Worm (Caenorhabditis elegans) whole organism, L3 larva: ENCODE data around the gene dct-12.

Experiments
- R02D3.7 ChIP-seq: fragments of 150-350 bp; optimal IDR thresholded peaks from 2 replicates; lab custom pipeline; 2014; ENCODE audit warnings: missing biosample characterization, missing genetic modification characterization
- ZK546.5 ChIP-seq: sonication (generic microtip); optimal IDR thresholded peaks from 2 replicates; lab custom pipeline; 2017; ENCODE audit warnings: missing biosample characterization, missing genetic modification characterization
- aly-2 ChIP-seq: fragments of 150-350 bp; optimal IDR thresholded peaks from 2 replicates; lab custom pipeline; 2014; ENCODE audit warnings: missing biosample characterization, missing genetic modification characterization
- ama-1 ChIP-seq: fragments of 150-350 bp; optimal IDR thresholded peaks from 2 replicates; lab custom pipeline; 2018
- ceh-28 ChIP-seq: fragments of 150-350 bp; optimal IDR thresholded peaks from 2 replicates; lab custom pipeline; 2014; ENCODE audit warnings: missing biosample characterization, missing genetic modification reagents, missing genetic modification characterization
- ceh-9 ChIP-seq: sonication (generic microtip); optimal IDR thresholded peaks from 2 replicates; lab custom pipeline; 2018; ENCODE audit warnings: missing biosample characterization, missing genetic modification characterization
- daf-12 ChIP-seq: fragments of 150-350 bp; optimal IDR thresholded peaks from 2 replicates; lab custom pipeline; 2014; ENCODE audit warnings: missing biosample characterization, missing genetic modification reagents, missing genetic modification characterization
- egl-27 ChIP-seq: sonication (generic microtip); optimal IDR thresholded peaks from 4 replicates; lab custom pipeline; 2017; ENCODE audit warnings: missing biosample characterization, missing genetic modification reagents, missing genetic modification characterization
- egl-5 ChIP-seq: fragments of 150-350 bp; optimal IDR thresholded peaks from 2 replicates; lab custom pipeline; 2017; ENCODE audit warnings: missing biosample characterization, missing genetic modification reagents, missing genetic modification characterization, inconsistent platforms
- elt-1 ChIP-seq: fragments of 150-350 bp; optimal IDR thresholded peaks from 2 replicates; lab custom pipeline; 2014; ENCODE audit warnings: missing biosample characterization, missing genetic modification characterization
- elt-2 ChIP-seq: sonication (generic microtip); optimal IDR thresholded peaks from 2 replicates; lab custom pipeline; 2016; ENCODE audit warnings: missing genetic modification reagents, mild to moderate bottlenecking, missing genetic modification characterization, missing compliant biosample characterization
- eor-1 ChIP-seq, 2 experiments: fragments of 150-350 bp; optimal IDR thresholded peaks; 2 replicates each; lab custom pipeline; 2014 to 2018; ENCODE audit warnings: missing biosample characterization in 2 of 2, missing genetic modification characterization in 2 of 2
- fkh-2 ChIP-seq: fragments of 150-350 bp; optimal IDR thresholded peaks from 2 replicates; lab custom pipeline; 2014; ENCODE audit warnings: missing biosample characterization, missing genetic modification reagents, missing genetic modification characterization
- fos-1 ChIP-seq: fragments of 150-350 bp; optimal IDR thresholded peaks from 2 replicates; lab custom pipeline; 2014; ENCODE audit warnings: missing biosample characterization, missing genetic modification characterization
- hmg-11 ChIP-seq: sonication (generic microtip); optimal IDR thresholded peaks from 2 replicates; lab custom pipeline; 2016; ENCODE audit warnings: missing genetic modification characterization, missing compliant biosample characterization
- jun-1 ChIP-seq: fragments of 150-350 bp; optimal IDR thresholded peaks from 2 replicates; lab custom pipeline; 2014; ENCODE audit warnings: missing biosample characterization, missing genetic modification reagents, missing genetic modification characterization
- lin-39 ChIP-seq: fragments of 150-350 bp; optimal IDR thresholded peaks from 2 replicates; lab custom pipeline; 2018; ENCODE audit warnings: missing biosample characterization, missing genetic modification reagents, missing genetic modification characterization
- mdl-1 ChIP-seq: fragments of 150-350 bp; optimal IDR thresholded peaks from 2 replicates; lab custom pipeline; 2014; ENCODE audit warnings: missing biosample characterization, missing genetic modification characterization
- nfya-1 ChIP-seq: sonication (generic microtip); optimal IDR thresholded peaks from 2 replicates; lab custom pipeline; 2017; ENCODE audit warnings: missing genetic modification characterization, mild to moderate bottlenecking, missing compliant biosample characterization, antibody characterized with exemption, moderate library complexity; ENCODE audit not compliant: insufficient read depth
- nhr-11 ChIP-seq: fragments of 150-350 bp; optimal IDR thresholded peaks from 2 replicates; lab custom pipeline; 2014; ENCODE audit warnings: missing biosample characterization, missing genetic modification characterization
- nhr-12 ChIP-seq: fragments of 150-350 bp; optimal IDR thresholded peaks from 2 replicates; lab custom pipeline; 2014; ENCODE audit warnings: missing biosample characterization, missing genetic modification characterization
- nhr-23 ChIP-seq: fragments of 150-350 bp; optimal IDR thresholded peaks from 2 replicates; lab custom pipeline; 2014; ENCODE audit warnings: missing biosample characterization, missing genetic modification reagents, missing genetic modification characterization
- nhr-237 ChIP-seq: fragments of 150-350 bp; optimal IDR thresholded peaks from 2 replicates; lab custom pipeline; 2014; ENCODE audit warnings: missing biosample characterization, missing genetic modification characterization
- nhr-25 ChIP-seq: sonication (generic microtip); optimal IDR thresholded peaks from 2 replicates; lab custom pipeline; 2017; ENCODE audit warnings: missing biosample characterization, missing genetic modification characterization
- nhr-28 ChIP-seq: fragments of 150-350 bp; optimal IDR thresholded peaks from 2 replicates; lab custom pipeline; 2014; ENCODE audit warnings: missing biosample characterization, missing genetic modification characterization
- nhr-67 ChIP-seq: fragments of 150-350 bp; optimal IDR thresholded peaks from 2 replicates; lab custom pipeline; 2014; ENCODE audit warnings: missing biosample characterization, missing genetic modification characterization
- nhr-76 ChIP-seq: fragments of 150-350 bp; sonication (generic microtip); optimal IDR thresholded peaks from 5 replicates; lab custom pipeline; 2014; ENCODE audit warnings: missing biosample characterization, missing genetic modification characterization
- nhr-77 ChIP-seq: fragments of 150-350 bp; optimal IDR thresholded peaks from 2 replicates; lab custom pipeline; 2014; ENCODE audit warnings: missing biosample characterization, missing genetic modification characterization
- pha-4 ChIP-seq: fragments of 150-350 bp; optimal IDR thresholded peaks from 2 replicates; lab custom pipeline; 2014; ENCODE audit warnings: missing biosample characterization, missing genetic modification reagents, missing genetic modification characterization
- pqm-1 ChIP-seq: fragments of 150-350 bp; optimal IDR thresholded peaks from 2 replicates; lab custom pipeline; 2017; ENCODE audit warnings: missing biosample characterization, missing genetic modification characterization, inconsistent platforms
- sea-2 ChIP-seq: fragments of 150-350 bp; sonication (generic microtip); optimal IDR thresholded peaks from 4 replicates; lab custom pipeline; 2014; ENCODE audit warnings: missing biosample characterization, missing genetic modification reagents, missing genetic modification characterization
- snpc-4 ChIP-seq: fragments of 150-350 bp; optimal IDR thresholded peaks from 2 replicates; lab custom pipeline; 2014; ENCODE audit warnings: missing biosample characterization, missing genetic modification characterization
- unc-39 ChIP-seq: sonication (generic microtip); optimal IDR thresholded peaks from 4 replicates; lab custom pipeline; 2017; ENCODE audit warnings: missing biosample characterization, missing genetic modification characterization
- zag-1 ChIP-seq: fragments of 150-350 bp; optimal IDR thresholded peaks from 2 replicates; lab custom pipeline; 2014; ENCODE audit warnings: missing biosample characterization, missing genetic modification characterization
- ztf-11 ChIP-seq: fragments of 150-350 bp; optimal IDR thresholded peaks from 2 replicates; lab custom pipeline; 2014; ENCODE audit warnings: missing biosample characterization, missing genetic modification characterization
- ztf-4 ChIP-seq: fragments of 150-350 bp; optimal IDR thresholded peaks from 2 replicates; lab custom pipeline; 2014; ENCODE audit warnings: missing biosample characterization, missing genetic modification characterization

The dct-12 gene

ce11 chrII:12420486-12420885 lies 11.8 kb downstream of the dct-12 start, which contains the start of gene sre-26:
Gene sre-26 (minus strand): TSS chrII:12420586.
- TF ChIP-seq hmg-11 (tag; lab: Kevin White, UChicago) (no peak), jun-1 (tag; lab: Kevin White, UChicago) (no peak)

ce11 chrII:12417996-12418395 lies 14.3 kb downstream of the dct-12 start:
- TF ChIP-seq ztf-11 (tag; lab: Kevin White, UChicago), result no peak
- no peak for TF ChIP-seq pha-4 (tag; lab: Kevin White, UChicago)
- no peak for TF ChIP-seq nfya-1 (tag; lab: Kevin White, UChicago)
- TF ChIP-seq daf-12 (tag; lab: Kevin White, UChicago), result no peak
- TF ChIP-seq nhr-25 (tag; lab: Kevin White, UChicago), result no peak
- no peak for TF ChIP-seq nhr-237 (tag; lab: Kevin White, UChicago)
- TF ChIP-seq nhr-77 (tag; lab: Kevin White, UChicago), result no peak
- no peak for TF ChIP-seq nhr-11 (tag; lab: Kevin White, UChicago)

- TF ChIP-seq pqm-1 (tag; lab: Kevin White, UChicago) (no peak), ceh-28 (tag; lab: Kevin White, UChicago) (no peak), egl-5 (tag; lab: Kevin White, UChicago) (no peak), ceh-9 (tag; lab: Kevin White, UChicago) (no peak), zag-1 (no peak), unc-39 (tag; lab: Kevin White, UChicago) (no peak), fkh-2 (tag; lab: Kevin White, UChicago) (no peak), nhr-12 (no peak), nhr-237 (tag; lab: Kevin White, UChicago) (no peak), nhr-25 (tag; lab: Kevin White, UChicago) (no peak), pha-4 (tag; lab: Kevin White, UChicago) (no peak), elt-1 (tag; lab: Kevin White, UChicago) (no peak), egl-27 (tag; lab: Kevin White, UChicago) (no peak), ztf-11 (tag; lab: Kevin White, UChicago) (no peak), ama-1 (lab: Kevin White, UChicago) (no peak), fos-1 (tag; lab: Kevin White, UChicago) (no peak), hmg-11 (tag; lab: Kevin White, UChicago) (no peak), nhr-76 (tag; lab: Kevin White, UChicago) (no peak), sea-2 (GFP tag; lab: Kevin White, UChicago) (no peak)
Observed at ce11 chrII:12417514-12417913, 14.7 kb downstream of the dct-12 start, which contains the start of gene sre-27. Gene sre-27 (minus strand): TSS chrII:12417614.

ce11 chrII:12414805-12415204 lies 17.5 kb downstream of the dct-12 start, which contains the start of gene Y57A10C.11:
Gene Y57A10C.11 (minus strand): TSS chrII:12414905.
- no peak for TF ChIP-seq lin-39 (tag; lab: Kevin White, UChicago)

ce11 chrII:12412417-12412816 lies 19.8 kb downstream of the dct-12 start, which contains the start of gene Y57A10C.1:
Gene Y57A10C.1 (minus strand): TSS chrII:12412517.
- TF ChIP-seq aly-2 (tag; lab: Kevin White, UChicago) (no peak), nhr-77 (tag; lab: Kevin White, UChicago) (no peak), fkh-2 (tag; lab: Kevin White, UChicago) (no peak), pqm-1 (tag; lab: Kevin White, UChicago) (no peak), ama-1 (lab: Kevin White, UChicago) (no peak), zag-1 (no peak), sea-2 (GFP tag; lab: Kevin White, UChicago) (no peak), snpc-4 (no peak), mdl-1 (tag; lab: Kevin White, UChicago) (no peak), ceh-28 (tag; lab: Kevin White, UChicago) (no peak)

- no peak for TF ChIP-seq nhr-28 (tag; lab: Kevin White, UChicago)
- TF ChIP-seq nhr-67, result no peak
- TF ChIP-seq unc-39 (tag; lab: Kevin White, UChicago), result no peak
- no peak for TF ChIP-seq elt-2 (tag; lab: Kevin White, UChicago)
- TF ChIP-seq nhr-23 (tag; lab: Kevin White, UChicago), result no peak
- no peak for TF ChIP-seq ztf-4 (tag; lab: Kevin White, UChicago)
- TF ChIP-seq elt-1 (tag; lab: Kevin White, UChicago), result no peak
- TF ChIP-seq hmg-11 (tag; lab: Kevin White, UChicago), result no peak
- TF ChIP-seq ztf-11 (tag; lab: Kevin White, UChicago), result no peak
- no peak for TF ChIP-seq ceh-28 (tag; lab: Kevin White, UChicago)
- no peak for TF ChIP-seq nhr-25 (tag; lab: Kevin White, UChicago)
- TF ChIP-seq sea-2 (GFP tag; lab: Kevin White, UChicago), result no peak
- TF ChIP-seq ZK546.5, result no peak
- no peak for TF ChIP-seq R02D3.7 (tag; lab: Kevin White, UChicago)
- no peak for TF ChIP-seq nhr-77 (tag; lab: Kevin White, UChicago)
- TF ChIP-seq eor-1 (tag; optimal IDR thresholded peaks at IDR 0.05; lab: Kevin White, UChicago), result no peak
- no peak for TF ChIP-seq snpc-4
- no peak for TF ChIP-seq nhr-12
- TF ChIP-seq mdl-1 (tag; lab: Kevin White, UChicago), result no peak
- no peak for TF ChIP-seq aly-2 (tag; lab: Kevin White, UChicago)
Observed at ce11 chrII:12410107-12410506, 22.1 kb downstream of the dct-12 start, which contains the start of gene F57G9.3. Gene F57G9.3 (minus strand): TSS chrII:12410207.
